Worm (Caenorhabditis elegans): Measurements from ENCODE around the gene utp-20.
A peak's percentile ranks its signal among the peaks of the same experiment; 100 is the strongest.

utp-20 gene

DNA sequence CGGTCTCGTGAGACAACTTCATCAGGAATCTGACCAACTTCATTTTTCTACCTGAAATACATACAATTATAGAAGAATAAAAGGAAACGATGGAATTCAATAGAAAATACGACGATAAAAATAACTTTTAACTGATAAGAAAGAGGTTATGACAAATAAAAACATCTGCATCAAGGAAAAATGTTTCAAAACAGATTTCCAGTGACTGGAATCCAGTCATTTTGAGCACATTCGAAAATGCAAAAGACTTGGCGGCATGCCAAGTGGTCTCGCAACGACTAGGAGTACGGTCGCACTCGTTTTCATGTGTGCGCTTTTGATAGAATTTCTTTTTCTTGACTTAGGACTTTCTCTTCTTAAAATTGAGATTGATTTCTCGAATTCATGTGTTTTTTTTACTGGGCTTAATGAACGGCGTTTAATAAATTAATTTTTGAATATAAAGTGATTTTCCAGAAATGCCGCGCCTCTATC lies 46.4 kb upstream of the utp-20 start, which contains the start of the genes snr-3 and rsp-5 (continued):
- TF ChIP-seq nhr-11 (tag; optimal IDR thresholded peaks at IDR 0.05) (peak; percentile 30), hlh-11 (tag; optimal IDR thresholded peaks at IDR 0.05) (peak; percentile 54), tra-1 (GFP tag; IDR thresholded peaks at IDR 0.05) (no peak), daf-12 (tag; optimal IDR thresholded peaks at IDR 0.05) (no peak), F37D6.2 (tag; optimal IDR thresholded peaks at IDR 0.05) (no peak), F26F4.8 (GFP tag; conservative IDR thresholded peaks at IDR 0.05) (no peak), set-16 (GFP tag; IDR thresholded peaks at IDR 0.05) (no peak), D1046.2 (GFP tag; IDR thresholded peaks at IDR 0.05) (peak; percentile 98), mxl-3 (GFP tag; optimal IDR thresholded peaks at IDR 0.05) (no peak), mes-2 (tag; optimal IDR thresholded peaks at IDR 0.05; ENCODE audit: poor library complexity, severe bottlenecking) (peak; percentile 82), lin-13 (GFP tag; optimal IDR thresholded peaks at IDR 0.05) (peak; percentile 53), php-3 (GFP tag; IDR thresholded peaks at IDR 0.05) (no peak), dmd-9 (GFP tag; IDR thresholded peaks at IDR 0.05) (no peak), madf-5 (GFP tag; IDR thresholded peaks at IDR 0.05) (no peak), madf-9 (GFP tag; conservative IDR thresholded peaks at IDR 0.05) (no peak), aly-2 (tag; optimal IDR thresholded peaks at IDR 0.05) (no peak), saeg-2 (GFP tag; IDR thresholded peaks at IDR 0.05) (no peak), daf-19 (GFP tag; conservative IDR thresholded peaks at IDR 0.05) (no peak), skn-1 (tag; optimal IDR thresholded peaks at IDR 0.05) (no peak), pqm-1 (tag; optimal IDR thresholded peaks at IDR 0.05) (no peak), Y75B8A.6 (GFP tag; IDR thresholded peaks at IDR 0.05) (no peak), nhr-10 (tag; optimal IDR thresholded peaks at IDR 0.05) (no peak), zip-2 (tag; optimal IDR thresholded peaks at IDR 0.05) (no peak), nhr-25 (tag; optimal IDR thresholded peaks at IDR 0.05; ENCODE audit: borderline replicate concordance, insufficient read depth) (peak; percentile 61), ceh-28 (tag; optimal IDR thresholded peaks at IDR 0.05) (no peak), cey-2 (tag; optimal IDR thresholded peaks at IDR 0.05; ENCODE audit: borderline replicate concordance, insufficient read depth) (no peak), nhr-77 (tag; optimal IDR thresholded peaks at IDR 0.05) (peak; percentile 77), aha-1 (tag) (peak; percentile 95), lin-39 (tag; optimal IDR thresholded peaks at IDR 0.05) (no peak), dmd-8 (GFP tag; IDR thresholded peaks at IDR 0.05) (no peak), snpc-1.2 (GFP tag; IDR thresholded peaks at IDR 0.05) (no peak; the same call in 1 of the 2 replicates), dpl-1 (GFP tag; optimal IDR thresholded peaks at IDR 0.05) (peak; percentile 81), lim-7 (GFP tag; IDR thresholded peaks at IDR 0.05) (no peak), zfp-3 (GFP tag; conservative IDR thresholded peaks at IDR 0.05) (no peak), unc-39 (tag; optimal IDR thresholded peaks at IDR 0.05) (no peak), daf-16 (GFP tag; optimal IDR thresholded peaks at IDR 0.05) (no peak), daf-16 (tag; optimal IDR thresholded peaks at IDR 0.05) (peak; percentile 40), unc-62 (GFP tag; optimal IDR thresholded peaks at IDR 0.05 in 1 of 2) (no peak), unc-62 (tag; optimal IDR thresholded peaks at IDR 0.05) (no peak), ama-1 (optimal IDR thresholded peaks at IDR 0.05) (peak; percentile 4), F44E2.7 (GFP tag; IDR thresholded peaks at IDR 0.05) (no peak), ceh-82 (tag; optimal IDR thresholded peaks at IDR 0.05) (no peak), F10B5.3 (tag; optimal IDR thresholded peaks at IDR 0.05) (no peak), attf-4 (tag; optimal IDR thresholded peaks at IDR 0.05) (no peak), zip-11 (GFP tag; IDR thresholded peaks at IDR 0.05) (no peak), rbr-2 (tag; optimal IDR thresholded peaks at IDR 0.05) (peak; percentile 36), vab-7 (GFP tag; IDR thresholded peaks at IDR 0.05) (no peak), nhr-28 (tag; optimal IDR thresholded peaks at IDR 0.05) (peak; percentile 58), Y105C5A.15 (GFP tag; IDR thresholded peaks at IDR 0.05) (no peak), mdl-1 (tag; optimal IDR thresholded peaks at IDR 0.05) (no peak), hlh-30 (tag; optimal IDR thresholded peaks at IDR 0.05; ENCODE audit: insufficient read depth) (peak; percentile 76), nhr-41 (GFP tag; IDR thresholded peaks at IDR 0.05) (no peak), lin-1 (GFP tag; IDR thresholded peaks at IDR 0.05) (no peak)
